Fruit fly (Drosophila melanogaster) whole organism, embryonic: ENCODE measurements around the gene dlp.
A peak's percentile ranks its signal among the peaks of the same experiment; 100 is the strongest.

ENCODE experiments used
- Antp ChIP-seq: fragments of 200-800 bp; sonication (Bioruptor generic); optimal IDR thresholded peaks from 3 replicates; lab custom pipeline; 2016; ENCODE audit warnings: missing biosample characterization, missing genetic modification characterization
- Atf-2 ChIP-seq: fragments of 200-800 bp; sonication (Bioruptor generic); optimal IDR thresholded peaks from 2 replicates; lab custom pipeline; 2016; ENCODE audit warnings: missing biosample characterization, missing genetic modification characterization
- Awh ChIP-seq: fragments of 200-800 bp; sonication (Bioruptor generic); IDR thresholded peaks from 2 replicates; pipeline ENCODE4, ENCODE4 v1.3.6; 2022; ENCODE audit warnings: missing biosample characterization, missing genetic modification characterization
- B-H2 ChIP-seq: fragments of 200-800 bp; sonication (Bioruptor generic); optimal IDR thresholded peaks from 2 replicates; lab custom pipeline; 2018; ENCODE audit warnings: missing biosample characterization, mild to moderate bottlenecking, missing genetic modification characterization
- Blimp-1 ChIP-seq: fragments of 200-800 bp; sonication (Bioruptor generic); optimal IDR thresholded peaks from 3 replicates; lab custom pipeline; 2018; ENCODE audit warnings: missing biosample characterization, missing genetic modification characterization, mild to moderate bottlenecking, moderate library complexity, missing genetic modification reagents
- BtbVII ChIP-seq: fragments of 200-800 bp; sonication (Bioruptor generic); optimal IDR thresholded peaks from 3 replicates; lab custom pipeline; 2017; ENCODE audit warnings: missing biosample characterization, mild to moderate bottlenecking, missing genetic modification characterization
- CG10147 ChIP-seq: fragments of 200-800 bp; sonication (Bioruptor generic); optimal IDR thresholded peaks from 2 replicates; lab custom pipeline; 2019; ENCODE audit warnings: missing biosample characterization, mild to moderate bottlenecking, missing genetic modification characterization, moderate library complexity
- CG10321 ChIP-seq: fragments of 200-800 bp; sonication (Bioruptor generic); IDR thresholded peaks from 2 replicates; pipeline ENCODE4 v1.3.6; 2022; ENCODE audit warnings: missing biosample characterization, missing genetic modification characterization
- CG11398 ChIP-seq: fragments of 200-800 bp; sonication (Bioruptor generic); optimal IDR thresholded peaks from 2 replicates; lab custom pipeline; 2016; ENCODE audit warnings: missing biosample characterization, missing genetic modification characterization
- CG12659 ChIP-seq: fragments of 200-800 bp; sonication (Bioruptor generic); optimal IDR thresholded peaks from 3 replicates; lab custom pipeline; 2017; ENCODE audit warnings: mild to moderate bottlenecking, missing biosample characterization, missing genetic modification reagents, missing genetic modification characterization
- CG15011 ChIP-seq: fragments of 200-800 bp; sonication (Bioruptor generic); optimal IDR thresholded peaks from 3 replicates; lab custom pipeline; 2018; ENCODE audit warnings: missing biosample characterization, mild to moderate bottlenecking, missing genetic modification characterization
- CG17186 ChIP-seq: fragments of 200-800 bp; sonication (Bioruptor generic); optimal IDR thresholded peaks from 3 replicates; lab custom pipeline; 2017; ENCODE audit warnings: missing biosample characterization, missing genetic modification reagents, missing genetic modification characterization
- CG17328 ChIP-seq: fragments of 200-800 bp; sonication (Bioruptor generic); IDR thresholded peaks from 2 replicates; pipeline ENCODE4 v1.3.6; 2022; ENCODE audit warnings: missing biosample characterization, missing genetic modification characterization
- CG17912 ChIP-seq: fragments of 200-800 bp; sonication (Bioruptor generic); optimal IDR thresholded peaks from 2 replicates; lab custom pipeline; 2018; ENCODE audit warnings: missing biosample characterization, mild to moderate bottlenecking, missing genetic modification characterization
- CG18011 ChIP-seq: fragments of 200-800 bp; sonication (Bioruptor generic); optimal IDR thresholded peaks from 2 replicates; lab custom pipeline; 2017; ENCODE audit warnings: missing biosample characterization, missing genetic modification characterization, mild to moderate bottlenecking, moderate library complexity, missing genotype
- CG18262 ChIP-seq: fragments of 200-800 bp; optimal IDR thresholded peaks from 3 replicates; lab custom pipeline; 2019; ENCODE audit warnings: missing biosample characterization, mild to moderate bottlenecking, missing genetic modification characterization, moderate library complexity
- CG33213 ChIP-seq: fragments of 200-800 bp; sonication (Bioruptor generic); optimal IDR thresholded peaks from 3 replicates; lab custom pipeline; 2016; ENCODE audit warnings: missing biosample characterization, missing genetic modification characterization
- CG4404 ChIP-seq: fragments of 200-800 bp; sonication (Bioruptor generic); IDR thresholded peaks from 2 replicates; pipeline ENCODE4 v1.3.6; 2022; ENCODE audit warnings: missing biosample characterization, missing genetic modification characterization
- CG4424 ChIP-seq: fragments of 200-800 bp; sonication (Bioruptor generic); optimal IDR thresholded peaks from 3 replicates; lab custom pipeline; 2016; ENCODE audit warnings: missing biosample characterization, missing genetic modification characterization
- CG6654 ChIP-seq: fragments of 200-800 bp; sonication (Bioruptor generic); optimal IDR thresholded peaks from 2 replicates; lab custom pipeline; 2017; ENCODE audit warnings: missing biosample characterization, mild to moderate bottlenecking, missing genetic modification characterization
- CG6683 ChIP-seq: fragments of 200-800 bp; sonication (Bioruptor generic); optimal IDR thresholded peaks from 2 replicates; lab custom pipeline; 2017; ENCODE audit warnings: missing biosample characterization, mild to moderate bottlenecking, missing genetic modification characterization, missing genetic modification reagents
- CG6689 ChIP-seq: fragments of 200-800 bp; sonication (Bioruptor generic); IDR thresholded peaks from 2 replicates; pipeline ENCODE4 v1.3.6; 2022; ENCODE audit warnings: missing biosample characterization, missing genetic modification characterization
- CG7786 ChIP-seq: fragments of 200-800 bp; sonication (Bioruptor generic); optimal IDR thresholded peaks from 2 replicates; lab custom pipeline; 2016; ENCODE audit warnings: missing biosample characterization, missing genetic modification characterization
- Dp ChIP-seq: fragments of 200-800 bp; sonication (Bioruptor generic); optimal IDR thresholded peaks from 2 replicates; lab custom pipeline; 2018; ENCODE audit warnings: missing biosample characterization, mild to moderate bottlenecking, missing genetic modification characterization, moderate library complexity
- Ets65A ChIP-seq: fragments of 200-800 bp; sonication (Bioruptor generic); peaks from one replicate; lab custom pipeline; 2016; ENCODE audit warnings: missing biosample characterization, missing genetic modification characterization
- Fer3 ChIP-seq: fragments of 200-800 bp; sonication (Bioruptor generic); optimal IDR thresholded peaks from 2 replicates; lab custom pipeline; 2018; ENCODE audit warnings: missing biosample characterization, mild to moderate bottlenecking, missing genetic modification characterization, moderate library complexity
- Lhr ChIP-seq: fragments of 200-800 bp; sonication (Bioruptor generic); optimal IDR thresholded peaks from 3 replicates; lab custom pipeline; 2017; ENCODE audit warnings: mild to moderate bottlenecking, missing biosample characterization, missing genetic modification reagents, missing genetic modification characterization
- Lim3 ChIP-seq: fragments of 200-800 bp; sonication (Bioruptor generic); IDR thresholded peaks from 2 replicates; pipeline ENCODE4 v1.3.6; 2022; ENCODE audit warnings: missing biosample characterization, missing genetic modification characterization
- Mad ChIP-seq: fragments of 200-800 bp; sonication (Bioruptor generic); optimal IDR thresholded peaks from 2 replicates; lab custom pipeline; 2016; ENCODE audit warnings: missing biosample characterization, missing genetic modification characterization
- Myb ChIP-seq: fragments of 200-800 bp; sonication (Bioruptor generic); optimal IDR thresholded peaks from 2 replicates; lab custom pipeline; 2016; ENCODE audit warnings: missing biosample characterization, missing genetic modification characterization
- NfI ChIP-seq: fragments of 200-800 bp; sonication (Bioruptor generic); optimal IDR thresholded peaks from 3 replicates; lab custom pipeline; 2018; ENCODE audit warnings: missing biosample characterization, mild to moderate bottlenecking, missing genetic modification characterization, moderate library complexity
- PHDP ChIP-seq: fragments of 200-800 bp; sonication (Bioruptor generic); optimal IDR thresholded peaks from 3 replicates; lab custom pipeline; 2018; ENCODE audit warnings: missing biosample characterization, mild to moderate bottlenecking, missing genetic modification characterization, moderate library complexity
- Poxn ChIP-seq: fragments of 200-800 bp; sonication (Bioruptor generic); IDR thresholded peaks from 2 replicates; pipeline ENCODE4 v1.3.6; 2022; ENCODE audit warnings: missing biosample characterization, missing genetic modification characterization
- Tbp ChIP-seq: fragments of >200 bp; optimal IDR thresholded peaks from 2 replicates; lab custom pipeline; 2018; ENCODE audit warnings: missing biosample characterization, missing genetic modification characterization
- Usf ChIP-seq: fragments of 200-800 bp; sonication (Bioruptor generic); optimal IDR thresholded peaks from 2 replicates; lab custom pipeline; 2017; ENCODE audit warnings: missing genotype, missing biosample characterization, missing genetic modification characterization
- bbx ChIP-seq: fragments of 200-800 bp; sonication (Bioruptor generic); IDR thresholded peaks from 2 replicates; pipeline ENCODE4 v1.3.6; 2022; ENCODE audit warnings: missing biosample characterization, missing genetic modification characterization; ENCODE audit not compliant: partially characterized antibody
- chm ChIP-seq: fragments of 200-800 bp; sonication (Bioruptor generic); IDR thresholded peaks from 2 replicates; pipeline ENCODE4 v1.3.6; 2022; ENCODE audit warnings: missing biosample characterization, missing genetic modification characterization
- dati ChIP-seq: fragments of 200-800 bp; sonication (Bioruptor generic); IDR thresholded peaks from 2 replicates; pipeline ENCODE4 v1.3.6; 2022; ENCODE audit warnings: missing biosample characterization, missing genetic modification characterization
- eyg ChIP-seq: fragments of 200-800 bp; sonication (Bioruptor generic); optimal IDR thresholded peaks from 3 replicates; lab custom pipeline; 2016; ENCODE audit warnings: missing biosample characterization, missing genetic modification characterization
- gce ChIP-seq: fragments of 200-800 bp; sonication (Bioruptor generic); IDR thresholded peaks from 3 replicates; pipeline ENCODE4 v1.3.6; 2022; ENCODE audit warnings: missing biosample characterization, missing genetic modification characterization
- ham ChIP-seq: fragments of 200-800 bp; sonication (Bioruptor generic); IDR thresholded peaks from 2 replicates; pipeline ENCODE4 v1.3.6; 2022; ENCODE audit warnings: missing biosample characterization, missing genetic modification characterization
- hth ChIP-seq: fragments of >200 bp; optimal IDR thresholded peaks from 2 replicates; lab custom pipeline; 2017; ENCODE audit warnings: inconsistent platforms
- ind ChIP-seq: fragments of 200-800 bp; sonication (Bioruptor generic); optimal IDR thresholded peaks from 3 replicates; lab custom pipeline; 2016; ENCODE audit warnings: missing biosample characterization, missing genetic modification characterization
- kni ChIP-seq: fragments of 200-800 bp; sonication (Bioruptor generic); optimal IDR thresholded peaks from 3 replicates; lab custom pipeline; 2017; ENCODE audit warnings: mild to moderate bottlenecking, missing biosample characterization, missing genetic modification reagents, missing genetic modification characterization
- lbe ChIP-seq: fragments of 200-800 bp; sonication (Bioruptor generic); optimal IDR thresholded peaks from 2 replicates; lab custom pipeline; 2016; ENCODE audit warnings: missing biosample characterization, mild to moderate bottlenecking, missing genetic modification characterization
- lilli ChIP-seq: fragments of 200-800 bp; sonication (Bioruptor generic); optimal IDR thresholded peaks from 3 replicates; lab custom pipeline; 2016; ENCODE audit warnings: missing biosample characterization, missing genetic modification characterization
- sens-2 ChIP-seq: fragments of 200-800 bp; sonication (Bioruptor generic); IDR thresholded peaks from 2 replicates; pipeline ENCODE4 v1.3.6; 2022; ENCODE audit warnings: missing biosample characterization, missing genetic modification characterization
- so ChIP-seq: fragments of 200-800 bp; sonication (Bioruptor generic); IDR thresholded peaks from 3 replicates; pipeline ENCODE4 v1.3.6; 2022; ENCODE audit warnings: missing biosample characterization, missing genetic modification characterization
- sr ChIP-seq: fragments of 200-800 bp; sonication (Bioruptor generic); IDR thresholded peaks from 3 replicates; pipeline ENCODE4 v1.3.6; 2022; ENCODE audit warnings: missing biosample characterization, missing genetic modification characterization
- vfl ChIP-seq: fragments of 200-800 bp; sonication (Bioruptor generic); optimal IDR thresholded peaks from 2 replicates; lab custom pipeline; 2016; ENCODE audit warnings: missing biosample characterization, missing genetic modification characterization
- zfh1 ChIP-seq: fragments of 200-800 bp; sonication (Bioruptor generic); IDR thresholded peaks from 3 replicates; pipeline ENCODE4 v1.3.6; 2022; ENCODE audit warnings: missing biosample characterization, missing genetic modification characterization

Gene dlp

DNA sequence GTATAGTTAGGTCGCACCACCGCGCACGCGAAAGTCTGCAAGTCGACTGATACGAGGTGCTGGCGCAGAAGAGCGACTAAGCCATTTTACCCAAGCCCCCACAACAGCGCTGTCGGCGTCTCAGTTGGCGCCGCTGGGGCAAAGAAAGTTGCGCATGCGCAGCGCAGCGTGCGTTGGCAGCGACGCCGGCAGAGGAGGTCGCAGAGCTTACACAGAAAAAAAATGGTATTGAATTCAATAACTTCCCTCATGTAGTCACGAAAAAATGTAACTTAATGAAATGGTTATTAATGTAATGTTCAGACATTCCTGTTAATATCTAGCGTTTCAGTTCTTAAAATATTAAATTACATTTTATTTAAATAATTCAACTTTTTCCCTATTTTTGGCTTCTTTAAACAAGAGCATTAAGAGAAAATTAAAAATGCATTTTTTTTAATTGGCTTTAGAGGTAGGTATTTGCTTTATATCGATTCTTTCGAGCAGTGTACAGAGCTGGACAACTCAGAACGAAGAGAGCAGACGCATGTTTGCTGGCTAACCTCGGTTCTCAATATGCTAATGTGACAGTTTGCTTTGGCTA, 45.8 kb downstream of the dlp start, which contains the start of gene CG4914 (continued):
- TF ChIP-seq so (GFP tag; lab: Robert Waterston, UW) (peak; percentile 70; the same call in 1 of the 3 replicates), lbe (GFP tag; lab: Kevin White, UChicago) (no peak), chm (0 out of 2 replicates have a peak, but pooled peaks have one; percentile 16), CG18011 (GFP tag; lab: Kevin White, UChicago) (peak; percentile 13), CG17328 (peak; percentile 55; the same call in 1 of the 2 replicates), CG17186 (GFP tag; lab: Kevin White, UChicago) (peak; percentile 13), bbx (GFP tag; lab: Robert Waterston, UW) (no peak), CG15011 (GFP tag; lab: Kevin White, UChicago) (peak; percentile 59), CG10321 (GFP tag; lab: Robert Waterston, UW) (no peak), Poxn (no peak), PHDP (tag; lab: Kevin White, UChicago) (peak; percentile 82), CG12659 (peak; percentile 67), CG4404 (peak; percentile 61), Ets65A (no peak), BtbVII (GFP tag; lab: Kevin White, UChicago) (peak; percentile 11), eyg (GFP tag; lab: Kevin White, UChicago) (no peak), sr (GFP tag; lab: Robert Waterston, UW) (no peak), CG33213 (no peak), CG18262 (tag; lab: Kevin White, UChicago) (peak; percentile 94), CG7786 (GFP tag; lab: Kevin White, UChicago) (no peak), gce (GFP tag; lab: Robert Waterston, UW) (0 out of 3 replicates have a peak, but pooled peaks have one; percentile 38), Usf (GFP tag; lab: Kevin White, UChicago) (peak; percentile 84), vfl (GFP tag; lab: Kevin White, UChicago) (no peak), CG10147 (peak; percentile 53), ham (GFP tag; lab: Robert Waterston, UW) (no peak), hth (lab: Kevin White, UChicago) (no peak), Atf-2 (GFP tag; lab: Kevin White, UChicago) (no peak), sens-2 (peak; percentile 26; the same call in 1 of the 2 replicates), CG6683 (peak; percentile 34), Blimp-1 (GFP tag; lab: Kevin White, UChicago) (peak; percentile 88), CG11398 (GFP tag; lab: Kevin White, UChicago) (no peak), Myb (GFP tag; lab: Kevin White, UChicago) (no peak), CG4424 (GFP tag; lab: Kevin White, UChicago) (peak; percentile 76), lilli (GFP tag; lab: Kevin White, UChicago) (peak; percentile 55), ind (GFP tag; lab: Kevin White, UChicago) (peak; percentile 50), zfh1 (peak; percentile 79), CG17912 (GFP tag; lab: Kevin White, UChicago) (no peak), Awh (GFP tag; lab: Robert Waterston, UW) (peak; percentile 77; the same call in 1 of the 2 replicates), Antp (GFP tag; lab: Kevin White, UChicago) (no peak), Lim3 (no peak), CG6654 (GFP tag; lab: Kevin White, UChicago) (peak; percentile 54), dati (GFP tag; lab: Robert Waterston, UW) (no peak), B-H2 (GFP tag; lab: Kevin White, UChicago) (no peak), Tbp (GFP tag; lab: Kevin White, UChicago) (no peak), NfI (GFP tag; lab: Kevin White, UChicago) (peak; percentile 55), Dp (GFP tag; lab: Kevin White, UChicago) (no peak), Fer3 (tag; lab: Kevin White, UChicago) (peak; percentile 55), CG6689 (GFP tag; lab: Robert Waterston, UW) (peak; percentile 77), Lhr (GFP tag; lab: Kevin White, UChicago) (peak; percentile 66), kni (GFP tag; lab: Kevin White, UChicago) (no peak), Mad (GFP tag; lab: Kevin White, UChicago) (peak; percentile 17)
